Fruit fly (Drosophila melanogaster) whole organism, pupa: ENCODE data around the gene CG13933.

Experiments used
- CG10348 ChIP-seq: fragments of 200-800 bp; sonication (Bioruptor generic); IDR thresholded peaks from 2 replicates; pipeline ENCODE4 v1.3.6; 2022; ENCODE audit warnings: missing biosample characterization, missing genetic modification characterization
- CG12605 ChIP-seq: fragments of 200-800 bp; sonication (Bioruptor generic); IDR thresholded peaks from 2 replicates; pipeline ENCODE4 v1.3.6; 2022; ENCODE audit warnings: missing biosample characterization, missing genetic modification characterization
- CG13204 ChIP-seq: fragments of 200-800 bp; sonication (Bioruptor generic); optimal IDR thresholded peaks from 2 replicates; lab custom pipeline; 2018; ENCODE audit warnings: missing biosample characterization, mild to moderate bottlenecking, missing genetic modification characterization, moderate library complexity
- CG14655 ChIP-seq: fragments of 200-800 bp; sonication (Bioruptor generic); optimal IDR thresholded peaks from 3 replicates; lab custom pipeline; 2017; ENCODE audit warnings: mild to moderate bottlenecking, missing biosample characterization, missing genetic modification reagents, missing genetic modification characterization
- CG15710 ChIP-seq: fragments of 200-800 bp; sonication (Bioruptor generic); optimal IDR thresholded peaks from 2 replicates; lab custom pipeline; 2018; ENCODE audit warnings: missing biosample characterization, mild to moderate bottlenecking, missing genetic modification characterization, moderate library complexity
- CG17806 ChIP-seq: fragments of 200-800 bp; sonication (Bioruptor generic); optimal IDR thresholded peaks from 2 replicates; lab custom pipeline; 2018; ENCODE audit warnings: missing biosample characterization, mild to moderate bottlenecking, missing genetic modification characterization, moderate library complexity
- CG32121 ChIP-seq: fragments of 200-800 bp; sonication (Bioruptor generic); IDR thresholded peaks from 2 replicates; pipeline ENCODE4 v1.3.6; 2022; ENCODE audit warnings: missing biosample characterization, missing genetic modification characterization
- CG34367 ChIP-seq: fragments of 200-800 bp; sonication (Bioruptor generic); optimal IDR thresholded peaks from 2 replicates; lab custom pipeline; 2018; ENCODE audit warnings: missing biosample characterization, mild to moderate bottlenecking, missing genetic modification characterization
- CG4496 ChIP-seq: fragments of 200-800 bp; sonication (Bioruptor generic); IDR thresholded peaks from 3 replicates; pipeline ENCODE4 v1.3.6; 2022; ENCODE audit warnings: missing biosample characterization, missing genetic modification characterization
- CG8159 ChIP-seq: fragments of 200-800 bp; sonication (Bioruptor generic); optimal IDR thresholded peaks from 3 replicates; lab custom pipeline; 2018; ENCODE audit warnings: missing biosample characterization, mild to moderate bottlenecking, missing genetic modification characterization, moderate library complexity
- CG8301 ChIP-seq: fragments of 200-800 bp; sonication (Bioruptor generic); optimal IDR thresholded peaks from 2 replicates; lab custom pipeline; 2018; ENCODE audit warnings: missing biosample characterization, mild to moderate bottlenecking, missing genetic modification characterization
- CG9948 ChIP-seq: fragments of 200-800 bp; sonication (Bioruptor generic); optimal IDR thresholded peaks from 2 replicates; lab custom pipeline; 2018; ENCODE audit warnings: missing biosample characterization, mild to moderate bottlenecking, missing genetic modification characterization, moderate library complexity
- D1 ChIP-seq: fragments of 200-800 bp; sonication (Bioruptor generic); optimal IDR thresholded peaks from 2 replicates; lab custom pipeline; 2018; ENCODE audit warnings: missing biosample characterization, mild to moderate bottlenecking, missing genetic modification characterization, moderate library complexity
- EcR ChIP-seq: fragments of 200-800 bp; sonication (Bioruptor generic); optimal IDR thresholded peaks from 3 replicates; lab custom pipeline; 2019; ENCODE audit warnings: missing biosample characterization, missing genetic modification characterization, mild to moderate bottlenecking, moderate library complexity, missing genetic modification reagents
- Ets98B ChIP-seq: fragments of 200-800 bp; sonication (Bioruptor generic); IDR thresholded peaks from 2 replicates; pipeline ENCODE4 v1.3.6; 2022; ENCODE audit warnings: missing biosample characterization, missing genetic modification characterization
- Pif1A ChIP-seq: fragments of 200-800 bp; sonication (Bioruptor generic); optimal IDR thresholded peaks from 3 replicates; lab custom pipeline; 2016; ENCODE audit warnings: missing biosample characterization, missing genetic modification characterization
- Pif1B ChIP-seq: fragments of 200-800 bp; sonication (Bioruptor generic); optimal IDR thresholded peaks from 3 replicates; lab custom pipeline; 2016; ENCODE audit warnings: missing biosample characterization, missing genetic modification characterization
- Snoo ChIP-seq: fragments of 200-800 bp; sonication (Bioruptor generic); optimal IDR thresholded peaks from 3 replicates; lab custom pipeline; 2017; ENCODE audit warnings: missing biosample characterization, mild to moderate bottlenecking, missing genetic modification characterization, inconsistent platforms
- fd96Ca ChIP-seq: fragments of 200-800 bp; sonication (Bioruptor generic); IDR thresholded peaks from 3 replicates; pipeline ENCODE4 v1.3.6; 2022; ENCODE audit warnings: missing biosample characterization, missing genetic modification characterization
- gl ChIP-seq: fragments of 200-800 bp; sonication (Bioruptor generic); optimal IDR thresholded peaks from 2 replicates; lab custom pipeline; 2018; ENCODE audit warnings: missing biosample characterization, mild to moderate bottlenecking, missing genetic modification characterization
- rn ChIP-seq: fragments of 200-800 bp; sonication (Bioruptor generic); IDR thresholded peaks from 2 replicates; pipeline ENCODE4 v1.3.6; 2022; ENCODE audit warnings: missing biosample characterization, missing genetic modification characterization

The CG13933 gene

DNA sequence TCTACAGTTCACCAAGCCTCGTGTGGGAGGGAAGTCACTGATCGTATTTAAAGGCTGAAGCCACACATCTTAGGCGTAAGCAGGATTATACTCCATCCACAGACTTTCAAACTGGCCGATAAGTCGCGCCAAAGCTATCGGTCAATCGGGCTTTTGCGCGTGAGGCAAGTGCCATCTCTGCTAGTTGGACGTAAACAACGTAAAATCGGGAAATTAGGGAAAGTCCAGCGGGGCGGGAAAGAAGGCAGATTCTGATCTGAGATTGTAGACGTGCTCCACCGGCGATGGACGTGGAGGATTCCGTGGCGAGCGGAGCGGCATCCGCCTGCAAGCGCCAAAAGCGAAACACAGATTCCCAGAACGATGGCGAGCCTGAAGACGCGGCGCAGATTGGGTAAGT, 18.8 kb downstream of the CG13933 start, which contains the start of gene CG8001:
CG8001 (plus strand) TSS at position 17 of the 400 bp plus-strand sequence.
- TF ChIP-seq gl (tag; lab: Kevin White, UChicago): no peak
- TF ChIP-seq Pif1B (GFP tag; lab: Kevin White, UChicago): no peak
- TF ChIP-seq CG17806 (tag; lab: Kevin White, UChicago): no peak
- TF ChIP-seq CG10348 (GFP tag; lab: Robert Waterston, UW): no peak
- TF ChIP-seq EcR (GFP tag; lab: Kevin White, UChicago): no peak
- TF ChIP-seq CG9948 (tag; lab: Kevin White, UChicago): no peak
- no peak for TF ChIP-seq CG8159 (tag; lab: Kevin White, UChicago)
- no peak for TF ChIP-seq fd96Ca (GFP tag; lab: Robert Waterston, UW)
- no peak for TF ChIP-seq D1 (tag; lab: Kevin White, UChicago)
- no peak; the same call in 2 of the 3 replicates for TF ChIP-seq CG4496 (GFP tag; lab: Robert Waterston, UW)
- TF ChIP-seq CG34367 (tag; lab: Kevin White, UChicago): no peak
- no peak for TF ChIP-seq CG14655 (GFP tag; lab: Kevin White, UChicago)
- no peak for TF ChIP-seq CG13204
- TF ChIP-seq rn: no peak
- TF ChIP-seq CG12605: no peak
- no peak for TF ChIP-seq CG15710 (tag; lab: Kevin White, UChicago)

DNA sequence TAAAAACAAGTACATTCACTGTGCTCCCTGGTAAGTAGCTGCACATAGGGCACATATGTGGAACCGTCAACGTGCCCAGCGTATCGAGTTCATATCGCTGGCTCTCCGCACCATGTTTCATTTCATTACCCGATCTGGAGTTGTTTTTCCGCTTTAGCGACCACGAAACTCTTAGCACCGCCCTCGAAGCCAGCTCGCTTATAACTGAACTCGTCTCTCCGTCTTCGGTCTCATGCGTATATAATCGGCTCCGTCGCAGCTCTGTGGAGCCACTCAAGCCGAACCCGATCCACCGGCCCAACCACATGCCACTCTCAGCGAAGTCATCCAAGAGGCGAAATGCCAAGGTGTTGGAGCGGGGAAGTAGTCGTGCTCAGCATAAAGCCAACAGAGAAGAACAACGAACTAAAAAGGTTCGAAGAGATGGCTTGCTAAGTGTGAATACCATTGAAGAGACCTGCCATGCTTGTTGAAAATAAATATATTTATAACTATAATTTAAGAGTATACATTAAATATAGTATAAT, 19.4 kb downstream of the CG13933 start, which contains the start of gene Cht2:
Cht2 (minus strand) TSS at position 477 of the 527 bp plus-strand sequence.
- TF ChIP-seq CG32121 (peak; percentile 34; the same call in 1 of the 2 replicates), CG34367 (tag; lab: Kevin White, UChicago) (no peak), CG12605 (peak; percentile 62), CG10348 (GFP tag; lab: Robert Waterston, UW) (no peak), CG8159 (tag; lab: Kevin White, UChicago) (no peak), fd96Ca (GFP tag; lab: Robert Waterston, UW) (peak; percentile 36; the same call in 1 of the 3 replicates), CG14655 (GFP tag; lab: Kevin White, UChicago) (no peak), CG8301 (tag; lab: Kevin White, UChicago) (no peak), Pif1B (GFP tag; lab: Kevin White, UChicago) (peak; percentile 59), gl (tag; lab: Kevin White, UChicago) (no peak), CG4496 (GFP tag; lab: Robert Waterston, UW) (0 out of 3 replicates have a peak, but pooled peaks have one; percentile 57), EcR (GFP tag; lab: Kevin White, UChicago) (peak; percentile 84), rn (no peak), Ets98B (peak; percentile 33; the same call in 1 of the 2 replicates), CG13204 (peak; percentile 40), D1 (tag; lab: Kevin White, UChicago) (no peak), Pif1A (GFP tag; lab: Kevin White, UChicago) (no peak), Snoo (tag; lab: Kevin White, UChicago) (no peak), CG9948 (tag; lab: Kevin White, UChicago) (no peak), CG15710 (tag; lab: Kevin White, UChicago) (no peak), CG17806 (tag; lab: Kevin White, UChicago) (no peak)

- TF ChIP-seq CG8159 (tag; lab: Kevin White, UChicago) (no peak), Pif1A (GFP tag; lab: Kevin White, UChicago) (no peak), CG13204 (no peak), Snoo (tag; lab: Kevin White, UChicago) (no peak), CG34367 (tag; lab: Kevin White, UChicago) (no peak), D1 (tag; lab: Kevin White, UChicago) (no peak), CG10348 (GFP tag; lab: Robert Waterston, UW) (no peak), CG15710 (tag; lab: Kevin White, UChicago) (no peak), rn (no peak), CG12605 (no peak), CG17806 (tag; lab: Kevin White, UChicago) (no peak), Pif1B (GFP tag; lab: Kevin White, UChicago) (no peak), gl (tag; lab: Kevin White, UChicago) (no peak), CG14655 (GFP tag; lab: Kevin White, UChicago) (no peak), CG32121 (no peak)
Observed at dm6 chr3L:1754935-1755334, 20.0 kb downstream of the CG13933 start.

dm6 chr3L:1754262-1754661, 20.7 kb downstream of the CG13933 start:
- TF ChIP-seq CG34367 (tag; lab: Kevin White, UChicago) (no peak), gl (tag; lab: Kevin White, UChicago) (peak; percentile 51)

DNA sequence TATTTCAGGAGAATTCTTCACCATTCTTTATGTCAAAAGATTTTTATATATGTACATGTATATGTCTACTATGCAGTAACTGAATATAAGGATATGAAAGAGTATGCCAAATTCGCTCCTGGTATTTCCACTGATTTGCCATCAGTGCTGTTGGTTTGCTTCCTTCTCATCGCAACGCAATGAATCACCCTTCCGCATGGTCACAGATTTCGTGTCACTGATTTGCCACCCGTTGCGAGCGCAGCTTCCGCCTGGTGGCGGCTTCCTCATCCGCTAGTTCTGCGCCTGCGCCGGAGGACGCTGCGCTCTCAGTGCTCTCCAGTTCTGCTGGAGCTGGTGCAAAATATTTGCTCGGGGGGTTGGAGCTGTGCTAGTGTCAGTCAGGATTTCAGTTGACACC, 26.7 kb downstream of the CG13933 start:
- peak; percentile 6 for TF ChIP-seq CG13204
- TF ChIP-seq Snoo (tag; lab: Kevin White, UChicago): no peak

- TF ChIP-seq CG32121 (peak; percentile 100), fd96Ca (GFP tag; lab: Robert Waterston, UW) (peak; percentile 100), rn (peak; percentile 99), D1 (tag; lab: Kevin White, UChicago) (no peak), Ets98B (peak; percentile 99), CG4496 (GFP tag; lab: Robert Waterston, UW) (peak; percentile 100), gl (tag; lab: Kevin White, UChicago) (peak; percentile 99), EcR (GFP tag; lab: Kevin White, UChicago) (peak; percentile 69), CG15710 (tag; lab: Kevin White, UChicago) (peak; percentile 99), CG13204 (peak; percentile 97), CG8301 (tag; lab: Kevin White, UChicago) (peak; percentile 100), CG14655 (GFP tag; lab: Kevin White, UChicago) (peak; percentile 100), CG17806 (tag; lab: Kevin White, UChicago) (peak; percentile 100), CG10348 (GFP tag; lab: Robert Waterston, UW) (peak; percentile 98), CG12605 (peak; percentile 99), Pif1A (GFP tag; lab: Kevin White, UChicago) (peak; percentile 100), CG34367 (tag; lab: Kevin White, UChicago) (peak; percentile 99), Snoo (tag; lab: Kevin White, UChicago) (peak; percentile 100), CG8159 (tag; lab: Kevin White, UChicago) (peak; percentile 100), Pif1B (GFP tag; lab: Kevin White, UChicago) (peak; percentile 100), CG9948 (tag; lab: Kevin White, UChicago) (peak; percentile 100)
- TF ChIP-seq, all 21 proteins: peak for 20
Observed at dm6 chr3L:1746338-1747199, 28.4 kb downstream of the CG13933 start, which contains the start of gene CG13921. Gene CG13921 (plus strand): TSS chr3L:1746907.
